Fruit fly (Drosophila melanogaster) whole organism: Measurements from ENCODE around the gene GramD1B.

Source experiments
- CG8478 ChIP-seq: fragments of >200 bp; optimal IDR thresholded peaks from 2 replicates; lab custom pipeline; 2018; ENCODE audit warnings: inconsistent platforms
- Dll ChIP-seq: fragments of >200 bp; optimal IDR thresholded peaks from 2 replicates; lab custom pipeline; 2017
- EcR ChIP-seq, 2 experiments: fragments of >200 bp; optimal IDR thresholded peaks; 2 replicates each; lab custom pipeline; 2017; ENCODE audit warnings: missing biosample characterization in 2 of 2, missing genetic modification characterization in 2 of 2, missing genetic modification reagents in 2 of 2
- pan ChIP-seq: fragments of >200 bp; optimal IDR thresholded peaks from 2 replicates; lab custom pipeline; 2017
- psq ChIP-seq: fragments of >200 bp; optimal IDR thresholded peaks from 2 replicates; lab custom pipeline; 2017
- usp ChIP-seq: fragments of >200 bp; optimal IDR thresholded peaks from 2 replicates; lab custom pipeline; 2017; ENCODE audit warnings: missing biosample characterization, missing genetic modification characterization, mixed read lengths

GramD1B gene

dm6 chr2L:3354642-3355380 is 18.4 kb downstream of the GramD1B start, which contains the start of gene E23:
Gene E23 (minus strand): TSS chr2L:3354829.
- no peak for TF ChIP-seq EcR (GFP tag; optimal IDR thresholded peaks at IDR 0.05; lab: Kevin White, UChicago)
- TF ChIP-seq Dll (lab: Kevin White, UChicago), result no peak
- TF ChIP-seq CG8478 (lab: Kevin White, UChicago), result no peak
- TF ChIP-seq pan (lab: Kevin White, UChicago), result no peak
- TF ChIP-seq psq, result no peak

DNA sequence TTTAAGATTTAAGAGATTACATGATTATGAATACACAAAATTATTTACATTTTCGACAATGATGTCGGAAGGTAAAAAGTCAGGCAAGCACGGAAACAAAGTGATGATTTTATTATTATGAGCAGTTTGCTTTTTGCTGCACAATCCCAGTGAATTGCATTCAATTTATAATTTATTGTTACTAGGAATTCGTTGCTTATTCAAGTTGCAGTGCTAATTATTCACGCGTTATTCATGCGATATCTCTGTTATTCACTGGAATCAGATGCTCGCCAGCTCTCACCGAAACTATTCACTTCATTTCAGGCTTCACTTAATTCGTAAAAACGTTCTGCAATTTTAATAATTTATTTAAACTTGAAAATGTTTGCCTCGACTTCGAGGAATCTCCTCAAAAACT is 19.4 kb downstream of the GramD1B start:
- TF ChIP-seq psq, result no peak
- no peak for TF ChIP-seq CG8478 (lab: Kevin White, UChicago)
- no peak for TF ChIP-seq Dll (lab: Kevin White, UChicago)
- no peak for TF ChIP-seq pan (lab: Kevin White, UChicago)
- TF ChIP-seq EcR (GFP tag; optimal IDR thresholded peaks at IDR 0.05; lab: Kevin White, UChicago), result no peak
- TF ChIP-seq usp (GFP tag; lab: Kevin White, UChicago), result no peak

DNA sequence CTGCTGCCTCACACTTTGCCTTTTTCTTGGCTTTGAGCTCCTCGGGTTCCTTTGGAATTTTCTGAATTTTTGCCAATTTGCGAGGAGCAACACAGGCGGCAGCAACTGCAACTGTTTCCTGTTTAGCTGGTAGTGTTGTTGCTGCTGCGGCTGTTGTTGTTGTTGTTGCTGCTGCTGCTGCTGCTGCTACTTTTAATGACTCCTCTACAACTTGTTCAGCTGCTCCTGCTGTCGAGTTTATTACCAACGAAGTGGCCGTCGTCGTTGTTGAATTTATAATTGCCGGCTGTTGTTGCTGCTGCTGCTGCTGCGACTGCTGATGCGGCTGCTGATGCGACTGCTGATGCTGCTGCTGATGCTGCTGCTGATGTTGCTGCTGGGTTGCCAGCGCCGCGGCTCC is 20.2 kb downstream of the GramD1B start:
- no peak for TF ChIP-seq Dll (lab: Kevin White, UChicago)
- no peak for TF ChIP-seq psq

dm6 chr2L:3351575-3352219 is 21.5 kb downstream of the GramD1B start:
- TF ChIP-seq psq, result no peak
- TF ChIP-seq pan (lab: Kevin White, UChicago), result no peak
- no peak for TF ChIP-seq CG8478 (lab: Kevin White, UChicago)
- no peak for TF ChIP-seq Dll (lab: Kevin White, UChicago)
- TF ChIP-seq EcR (GFP tag; optimal IDR thresholded peaks at IDR 0.05; lab: Kevin White, UChicago), result no peak
- no peak for TF ChIP-seq usp (GFP tag; lab: Kevin White, UChicago)

DNA sequence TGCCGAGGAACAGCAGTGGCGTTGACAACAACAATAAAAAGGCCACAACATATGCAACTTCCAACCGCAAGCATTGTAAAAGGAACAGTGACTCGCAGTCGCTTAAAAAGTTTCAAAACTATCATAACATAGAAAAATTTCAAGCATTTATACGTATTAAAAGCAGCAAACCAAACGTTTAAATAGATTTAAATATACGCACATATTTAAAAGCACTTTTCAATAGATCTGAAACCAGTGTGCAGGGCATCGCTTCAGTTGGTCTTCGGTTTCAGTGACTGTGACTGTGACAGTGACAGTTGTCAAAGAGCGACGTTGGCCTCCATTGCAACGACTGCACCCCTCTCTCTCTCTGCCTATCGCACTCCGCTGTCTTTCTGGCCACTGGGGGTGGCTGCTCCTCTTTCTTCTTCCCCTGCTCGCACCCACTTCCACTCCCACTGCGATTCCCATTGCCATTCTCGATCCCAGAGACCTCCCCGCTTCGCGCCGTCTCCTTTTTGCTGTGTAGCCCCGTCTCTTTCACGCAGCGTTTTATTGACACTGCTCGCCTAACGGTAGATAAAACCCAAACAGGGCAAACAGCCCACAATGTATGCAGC is 24.9 kb downstream of the GramD1B start:
- no peak for TF ChIP-seq pan (lab: Kevin White, UChicago)

DNA sequence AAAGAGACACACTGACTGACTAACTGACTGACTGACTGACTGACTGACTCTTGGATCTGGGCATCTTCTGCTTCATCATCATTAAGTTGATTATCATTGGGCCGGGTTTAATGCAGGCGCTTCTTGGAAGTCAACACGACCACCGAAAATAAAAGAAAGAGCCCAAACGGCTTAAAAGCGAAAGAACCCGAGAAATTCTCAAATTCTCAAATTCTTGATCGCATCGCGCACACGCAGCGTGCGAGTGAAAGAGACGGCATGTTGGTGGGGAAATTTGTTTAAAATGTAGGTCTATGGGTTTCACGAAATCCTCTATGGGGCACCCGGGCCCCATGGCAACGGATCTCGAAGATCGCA is 26.7 kb downstream of the GramD1B start:
- TF ChIP-seq EcR (GFP tag; optimal IDR thresholded peaks at IDR 0.05; lab: Kevin White, UChicago) (no peak), usp (GFP tag; lab: Kevin White, UChicago) (no peak), psq (no peak), CG8478 (lab: Kevin White, UChicago) (no peak), Dll (lab: Kevin White, UChicago) (no peak), pan (lab: Kevin White, UChicago) (no peak)

- TF ChIP-seq EcR (GFP tag; optimal IDR thresholded peaks at IDR 0.05; lab: Kevin White, UChicago) (peak; percentile 91 to 97), psq (no peak), pan (lab: Kevin White, UChicago) (no peak), Dll (lab: Kevin White, UChicago) (peak; percentile 14)
These were observed 27.2 kb downstream of the GramD1B start for dm6 chr2L:3345763-3346482.

DNA sequence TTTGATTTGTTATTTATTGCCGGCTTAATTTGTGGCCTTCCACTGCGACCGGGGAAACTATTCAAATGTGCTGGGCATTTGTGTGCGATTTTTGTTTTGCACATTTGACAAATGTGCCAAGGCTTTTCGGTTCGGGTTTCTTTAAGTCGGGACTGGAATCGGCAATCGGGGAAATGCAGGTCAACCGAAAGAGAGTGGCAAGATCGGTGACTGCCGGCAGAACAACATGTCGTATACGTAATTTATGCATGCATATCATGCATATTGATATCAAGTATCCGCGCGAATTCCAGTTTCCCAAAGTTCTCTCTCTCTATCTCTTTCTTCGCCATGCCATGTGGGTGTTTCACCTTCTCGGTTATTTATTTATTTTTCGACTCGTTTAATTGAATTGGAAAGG is 30.8 kb downstream of the GramD1B start:
- TF ChIP-seq Dll (lab: Kevin White, UChicago), result no peak
- TF ChIP-seq usp (GFP tag; lab: Kevin White, UChicago), result no peak
- TF ChIP-seq psq, result no peak
- no peak for TF ChIP-seq pan (lab: Kevin White, UChicago)
- TF ChIP-seq CG8478 (lab: Kevin White, UChicago), result no peak
- TF ChIP-seq EcR (GFP tag; optimal IDR thresholded peaks at IDR 0.05; lab: Kevin White, UChicago), result no peak

DNA sequence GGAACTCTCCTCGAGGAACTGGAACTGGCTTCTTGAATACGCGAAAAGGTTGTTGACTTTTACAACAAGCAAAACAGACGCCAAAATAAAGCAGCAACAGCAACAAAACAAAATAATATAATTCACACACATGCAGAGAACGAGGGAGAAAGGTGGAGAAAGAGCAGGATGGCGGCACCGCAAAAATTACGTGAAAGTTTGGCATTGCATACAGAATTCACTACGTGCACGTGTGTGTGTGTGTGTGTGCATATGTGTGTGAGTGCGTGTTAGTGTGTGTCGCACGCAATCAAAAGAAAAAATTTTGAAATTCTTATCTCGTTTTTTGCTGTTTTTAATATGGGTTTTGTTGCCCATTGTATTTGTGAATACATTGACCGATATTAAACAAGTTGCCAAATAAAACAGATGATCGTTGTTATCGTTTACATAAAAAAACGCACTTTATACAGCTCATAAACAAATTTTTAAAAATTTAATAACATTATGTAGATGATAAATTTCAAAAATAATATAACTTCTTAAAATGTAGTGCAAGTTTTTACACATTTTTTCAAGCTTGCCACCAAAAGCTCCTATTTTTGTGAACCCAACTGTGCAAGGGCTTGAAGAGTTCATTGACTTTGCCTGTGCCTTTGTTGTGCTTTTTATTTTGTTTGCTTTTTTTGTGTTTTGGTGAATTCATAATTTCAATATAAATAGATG is 31.8 kb downstream of the GramD1B start:
- TF ChIP-seq pan (lab: Kevin White, UChicago), result no peak
- no peak for TF ChIP-seq Dll (lab: Kevin White, UChicago)
- peak; percentile 10 to 68 for TF ChIP-seq EcR (GFP tag; optimal IDR thresholded peaks at IDR 0.05; lab: Kevin White, UChicago)

dm6 chr2L:3339420-3339819 is 33.8 kb downstream of the GramD1B start:
- no peak for TF ChIP-seq pan (lab: Kevin White, UChicago)
- peak; percentile 96 to 97 for TF ChIP-seq EcR (GFP tag; optimal IDR thresholded peaks at IDR 0.05; lab: Kevin White, UChicago)

DNA sequence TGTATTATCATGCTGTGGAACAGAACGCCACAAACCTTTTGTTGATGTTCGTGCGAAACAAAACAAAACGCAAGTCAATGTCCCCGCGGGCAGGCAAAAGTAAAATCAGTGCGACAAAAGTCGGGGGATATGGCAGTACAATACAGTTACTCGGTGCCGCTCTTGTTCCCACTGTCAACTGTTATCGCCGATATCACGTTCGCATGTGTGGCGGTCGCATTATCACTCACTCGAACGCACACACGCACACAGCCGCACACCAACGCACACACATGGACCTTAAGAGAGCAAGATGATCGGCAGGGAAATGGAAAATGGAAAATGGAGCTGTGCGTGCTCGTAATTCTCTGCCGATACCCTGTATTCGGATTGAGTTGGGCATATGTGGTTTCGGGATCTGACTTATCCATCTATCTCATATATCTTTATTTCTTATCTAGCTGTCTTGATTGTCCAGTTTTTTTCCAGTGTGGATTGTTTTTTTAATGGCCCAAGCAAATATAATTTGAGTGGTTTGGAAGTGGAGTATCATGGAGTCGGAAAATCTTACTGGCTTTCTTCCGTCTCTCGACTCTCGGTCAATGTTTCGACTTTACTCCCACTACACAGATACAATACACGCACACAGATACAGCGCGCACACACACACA is 34.5 kb downstream of the GramD1B start:
- TF ChIP-seq Dll (lab: Kevin White, UChicago), result no peak
- TF ChIP-seq psq, result no peak
- no peak for TF ChIP-seq CG8478 (lab: Kevin White, UChicago)
- TF ChIP-seq EcR (GFP tag; optimal IDR thresholded peaks at IDR 0.05; lab: Kevin White, UChicago), result no peak
- TF ChIP-seq usp (GFP tag; lab: Kevin White, UChicago), result no peak
- peak; percentile 57 for TF ChIP-seq pan (lab: Kevin White, UChicago)
